Worm (Caenorhabditis elegans): ENCODE measurements around the gene osm-12.
A peak's percentile ranks its signal among the peaks of the same experiment; 100 is the strongest.
"Not testable (repeated sequence)": the region's sequence is repeated elsewhere in the genome, so short reads cannot be mapped to it uniquely, and the experiment has no call there.

Gene osm-12

ce11 chrIII:12188236-12188635, 14.1 kb downstream of the osm-12 start:
- no peak for TF ChIP-seq ceh-36 (tag; optimal IDR thresholded peaks at IDR 0.05)
- no peak for TF ChIP-seq pes-1 (GFP tag; IDR thresholded peaks at IDR 0.05)
- no peak for TF ChIP-seq hmbx-1 (tag; optimal IDR thresholded peaks at IDR 0.05)
- no peak for TF ChIP-seq tbx-37 (GFP tag; conservative IDR thresholded peaks at IDR 0.05)
- no peak for TF ChIP-seq flt-1 (GFP tag; IDR thresholded peaks at IDR 0.05)
- no peak for TF ChIP-seq scrt-1 (GFP tag; IDR thresholded peaks at IDR 0.05)
- TF ChIP-seq hnd-1 (tag; optimal IDR thresholded peaks at IDR 0.05) = no peak
- no peak for TF ChIP-seq sea-1 (GFP tag; conservative IDR thresholded peaks at IDR 0.05)
- no peak for TF ChIP-seq F13C5.2 (tag; optimal IDR thresholded peaks at IDR 0.05)
- TF ChIP-seq hmg-4 (GFP tag; optimal IDR thresholded peaks at IDR 0.05) = no peak
- no peak for TF ChIP-seq tbx-11 (GFP tag; IDR thresholded peaks at IDR 0.05)
- TF ChIP-seq ama-1 (optimal IDR thresholded peaks at IDR 0.05) = no peak
- no peak for TF ChIP-seq B0310.2 (tag; optimal IDR thresholded peaks at IDR 0.05)

ce11 chrIII:12186111-12186510, 16.2 kb downstream of the osm-12 start, which contains the start of gene lury-1:
Gene lury-1 (plus strand): TSS chrIII:12186411.
- no peak for TF ChIP-seq hmbx-1 (tag; optimal IDR thresholded peaks at IDR 0.05)
- TF ChIP-seq aly-1 (tag; optimal IDR thresholded peaks at IDR 0.05) = no peak
- no peak for TF ChIP-seq flt-1 (GFP tag; IDR thresholded peaks at IDR 0.05)
- no peak for TF ChIP-seq tbx-11 (GFP tag; IDR thresholded peaks at IDR 0.05)
- TF ChIP-seq F13C5.2 (tag; optimal IDR thresholded peaks at IDR 0.05) = no peak
- TF ChIP-seq pes-1 (GFP tag; IDR thresholded peaks at IDR 0.05) = no peak
- TF ChIP-seq tra-4 (tag; optimal IDR thresholded peaks at IDR 0.05) = no peak

- TF ChIP-seq ets-7 (tag; optimal IDR thresholded peaks at IDR 0.05) (no peak), ceh-36 (tag; optimal IDR thresholded peaks at IDR 0.05) (no peak), hmg-4 (GFP tag; optimal IDR thresholded peaks at IDR 0.05) (no peak), hmbx-1 (tag; optimal IDR thresholded peaks at IDR 0.05) (no peak), tra-4 (tag; optimal IDR thresholded peaks at IDR 0.05) (no peak), tbx-11 (GFP tag; IDR thresholded peaks at IDR 0.05) (no peak), pes-1 (GFP tag; IDR thresholded peaks at IDR 0.05) (no peak), flt-1 (GFP tag; IDR thresholded peaks at IDR 0.05) (no peak), sea-1 (GFP tag; conservative IDR thresholded peaks at IDR 0.05) (no peak), B0310.2 (tag; optimal IDR thresholded peaks at IDR 0.05) (no peak), tbx-37 (GFP tag; conservative IDR thresholded peaks at IDR 0.05) (no peak), hnd-1 (tag; optimal IDR thresholded peaks at IDR 0.05) (no peak), ama-1 (optimal IDR thresholded peaks at IDR 0.05) (no peak), ceh-13 (GFP tag; optimal IDR thresholded peaks at IDR 0.05) (no peak), scrt-1 (GFP tag; IDR thresholded peaks at IDR 0.05) (no peak), aly-1 (tag; optimal IDR thresholded peaks at IDR 0.05) (no peak), F13C5.2 (tag; optimal IDR thresholded peaks at IDR 0.05) (no peak)
Observed at ce11 chrIII:12182919-12183318, 19.4 kb downstream of the osm-12 start, which contains the start of gene Y75B8A.10. Gene Y75B8A.10 (minus strand): TSS chrIII:12183019.

- TF ChIP-seq F13C5.2 (tag; optimal IDR thresholded peaks at IDR 0.05) (peak; percentile 6), scrt-1 (GFP tag; IDR thresholded peaks at IDR 0.05) (no peak)
Observed at ce11 chrIII:12178121-12178520, 24.2 kb downstream of the osm-12 start.

ce11 chrIII:12177145-12177544, 25.2 kb downstream of the osm-12 start, which contains the start of gene gly-11:
Gene gly-11 (minus strand): TSS chrIII:12177245.
- TF ChIP-seq ama-1 (optimal IDR thresholded peaks at IDR 0.05); aly-1 (tag; optimal IDR thresholded peaks at IDR 0.05); hmbx-1 (tag; optimal IDR thresholded peaks at IDR 0.05): not testable (repeated sequence)

- no peak for TF ChIP-seq hmg-4 (GFP tag; optimal IDR thresholded peaks at IDR 0.05)
- no peak for TF ChIP-seq flt-1 (GFP tag; IDR thresholded peaks at IDR 0.05)
- TF ChIP-seq ama-1 (optimal IDR thresholded peaks at IDR 0.05) = no peak
- TF ChIP-seq ets-7 (tag; optimal IDR thresholded peaks at IDR 0.05) = no peak
- no peak for TF ChIP-seq tbx-11 (GFP tag; IDR thresholded peaks at IDR 0.05)
- no peak for TF ChIP-seq pes-1 (GFP tag; IDR thresholded peaks at IDR 0.05)
- TF ChIP-seq hmbx-1 (tag; optimal IDR thresholded peaks at IDR 0.05) = no peak
- TF ChIP-seq ceh-36 (tag; optimal IDR thresholded peaks at IDR 0.05) = no peak
- TF ChIP-seq scrt-1 (GFP tag; IDR thresholded peaks at IDR 0.05) = no peak
- TF ChIP-seq aly-1 (tag; optimal IDR thresholded peaks at IDR 0.05) = no peak
Observed at ce11 chrIII:12167030-12167429, 35.3 kb downstream of the osm-12 start.

- TF ChIP-seq tra-4 (tag; optimal IDR thresholded peaks at IDR 0.05) (no peak), aly-1 (tag; optimal IDR thresholded peaks at IDR 0.05) (no peak), ets-7 (tag; optimal IDR thresholded peaks at IDR 0.05) (no peak), scrt-1 (GFP tag; IDR thresholded peaks at IDR 0.05) (no peak), B0310.2 (tag; optimal IDR thresholded peaks at IDR 0.05) (no peak), hmbx-1 (tag; optimal IDR thresholded peaks at IDR 0.05) (no peak), F13C5.2 (tag; optimal IDR thresholded peaks at IDR 0.05) (no peak)
Observed at ce11 chrIII:12165305-12165704, 37.0 kb downstream of the osm-12 start.

ce11 chrIII:12164414-12164813, 37.9 kb downstream of the osm-12 start:
- TF ChIP-seq ceh-36 (tag; optimal IDR thresholded peaks at IDR 0.05) = no peak
- TF ChIP-seq sea-1 (GFP tag; conservative IDR thresholded peaks at IDR 0.05) = no peak
- no peak for TF ChIP-seq aly-1 (tag; optimal IDR thresholded peaks at IDR 0.05)
- TF ChIP-seq pes-1 (GFP tag; IDR thresholded peaks at IDR 0.05) = no peak

- TF ChIP-seq ceh-13 (GFP tag; optimal IDR thresholded peaks at IDR 0.05) = no peak
- TF ChIP-seq ets-7 (tag; optimal IDR thresholded peaks at IDR 0.05) = no peak
- no peak for TF ChIP-seq tbx-11 (GFP tag; IDR thresholded peaks at IDR 0.05)
- TF ChIP-seq sea-1 (GFP tag; conservative IDR thresholded peaks at IDR 0.05) = no peak
- no peak for TF ChIP-seq tbx-37 (GFP tag; conservative IDR thresholded peaks at IDR 0.05)
- TF ChIP-seq hmbx-1 (tag; optimal IDR thresholded peaks at IDR 0.05) = no peak
- TF ChIP-seq B0310.2 (tag; optimal IDR thresholded peaks at IDR 0.05) = no peak
- TF ChIP-seq F13C5.2 (tag; optimal IDR thresholded peaks at IDR 0.05) = no peak
- TF ChIP-seq pes-1 (GFP tag; IDR thresholded peaks at IDR 0.05) = no peak
- no peak for TF ChIP-seq hmg-4 (GFP tag; optimal IDR thresholded peaks at IDR 0.05)
- no peak for TF ChIP-seq ama-1 (optimal IDR thresholded peaks at IDR 0.05)
- no peak for TF ChIP-seq ceh-36 (tag; optimal IDR thresholded peaks at IDR 0.05)
- TF ChIP-seq tra-4 (tag; optimal IDR thresholded peaks at IDR 0.05) = no peak
Observed at ce11 chrIII:12160929-12161328, 41.4 kb downstream of the osm-12 start.
